Worm (Caenorhabditis elegans): ENCODE results near the gene syd-9.

- TF ChIP-seq ceh-16 (tag; optimal IDR thresholded peaks at IDR 0.05) (no peak), unc-39 (tag; optimal IDR thresholded peaks at IDR 0.05) (no peak), alr-1 (tag; optimal IDR thresholded peaks at IDR 0.05) (no peak), ZK546.5 (tag; optimal IDR thresholded peaks at IDR 0.05) (no peak), ama-1 (optimal IDR thresholded peaks at IDR 0.05) (no peak), nhr-12 (tag; optimal IDR thresholded peaks at IDR 0.05) (no peak), sem-4 (tag; optimal IDR thresholded peaks at IDR 0.05) (no peak), elt-1 (tag; optimal IDR thresholded peaks at IDR 0.05) (no peak), ztf-11 (tag; optimal IDR thresholded peaks at IDR 0.05) (no peak), blmp-1 (tag; optimal IDR thresholded peaks at IDR 0.05; ENCODE audit: insufficient read depth) (no peak), nhr-237 (tag; optimal IDR thresholded peaks at IDR 0.05) (no peak), nhr-77 (tag; optimal IDR thresholded peaks at IDR 0.05) (no peak), nhr-21 (tag; optimal IDR thresholded peaks at IDR 0.05) (no peak)
Observed at ce11 chrX:7220209-7220608, 2.3 kb downstream of the syd-9 start.

All from whole organism, L2 larva.